Worm (Caenorhabditis elegans): ENCODE measurements around the gene C33E10.10.

ce11 chrX:17314948-17315347 is 13.1 kb upstream of the C33E10.10 start:
- TF ChIP-seq lsy-2 (tag; optimal IDR thresholded peaks at IDR 0.05): no peak
- TF ChIP-seq xbp-1 (tag; optimal IDR thresholded peaks at IDR 0.05): no peak
- TF ChIP-seq aly-2 (tag; optimal IDR thresholded peaks at IDR 0.05): no peak
- no peak for TF ChIP-seq egl-13 (tag; optimal IDR thresholded peaks at IDR 0.05)
- TF ChIP-seq C34B4.2 (tag; optimal IDR thresholded peaks at IDR 0.05): no peak
- no peak for TF ChIP-seq pqm-1 (tag; optimal IDR thresholded peaks at IDR 0.05)
